Worm (Caenorhabditis elegans): Measurements from ENCODE around the gene B0563.18.
"Not testable (repeated sequence)": the region's sequence is repeated elsewhere in the genome, so short reads cannot be mapped to it uniquely, and the experiment has no call there.

B0563.18 gene

DNA sequence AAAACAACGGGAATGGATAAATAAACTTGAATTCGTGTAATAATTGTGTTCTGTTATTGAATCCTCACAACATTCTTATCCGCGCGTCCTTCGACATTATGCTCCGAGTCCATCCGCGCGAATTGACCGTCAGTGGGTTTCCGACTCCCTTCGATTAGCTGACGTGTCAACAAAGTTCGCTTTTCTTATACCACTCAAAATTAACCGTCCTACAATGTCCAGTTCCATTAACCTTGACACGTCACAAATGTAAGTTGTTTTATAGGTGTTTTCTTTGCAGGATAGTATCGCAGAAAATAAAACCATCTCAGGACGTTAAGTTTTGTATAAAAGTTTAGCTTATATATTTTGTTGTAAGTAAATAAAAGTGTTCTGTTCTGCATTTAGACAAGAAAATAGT lies 31.1 kb downstream of the B0563.18 start, which contains the start of gene crb-3:
TSS of gene crb-3 (plus strand) at position 301 of the 400 bp plus-strand sequence.
- TF ChIP-seq hlh-13 (GFP tag; optimal IDR thresholded peaks at IDR 0.05); rnt-1 (tag; optimal IDR thresholded peaks at IDR 0.05); npax-4 (tag; optimal IDR thresholded peaks at IDR 0.05): not testable (repeated sequence)

- no peak for TF ChIP-seq unc-42 (tag; optimal IDR thresholded peaks at IDR 0.05)
These were observed 32.6 kb downstream of the B0563.18 start for ce11 chrX:9204986-9205385.

ce11 chrX:9206731-9207130 lies 34.4 kb downstream of the B0563.18 start:
- TF ChIP-seq ttx-3 (tag; optimal IDR thresholded peaks at IDR 0.05), result no peak
- no peak for TF ChIP-seq ceh-9 (tag; optimal IDR thresholded peaks at IDR 0.05)
- TF ChIP-seq pax-1 (tag; optimal IDR thresholded peaks at IDR 0.05), result no peak
- TF ChIP-seq tbx-2 (tag; optimal IDR thresholded peaks at IDR 0.05), result no peak
- TF ChIP-seq ceh-14 (tag; optimal IDR thresholded peaks at IDR 0.05), result no peak
- no peak for TF ChIP-seq dmd-4 (tag; optimal IDR thresholded peaks at IDR 0.05; ENCODE audit: borderline replicate concordance)

DNA sequence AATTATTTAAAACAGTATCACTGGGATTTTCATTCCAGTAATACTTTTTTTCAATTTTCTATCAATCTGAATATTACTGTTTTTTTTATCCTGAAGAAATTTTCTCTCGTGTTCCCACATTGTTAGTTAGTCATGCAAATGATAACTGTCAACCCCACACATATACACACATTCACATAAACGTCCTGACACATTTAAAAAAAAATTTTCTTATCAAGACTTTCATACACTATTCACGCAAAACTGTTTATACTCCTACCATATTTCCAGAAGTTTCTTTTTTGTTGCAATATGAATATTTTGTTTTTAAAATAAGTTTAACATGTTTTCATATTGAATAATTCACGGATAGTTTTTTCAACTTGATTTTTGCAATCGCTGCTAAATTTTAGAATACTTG lies 36.1 kb downstream of the B0563.18 start:
- no peak for TF ChIP-seq madf-2 (tag; optimal IDR thresholded peaks at IDR 0.05)
- TF ChIP-seq ceh-6 (GFP tag; optimal IDR thresholded peaks at IDR 0.05), result no peak
- TF ChIP-seq unc-3 (GFP tag; conservative IDR thresholded peaks at IDR 0.05), result no peak
- TF ChIP-seq unc-3 (tag; optimal IDR thresholded peaks at IDR 0.05), result no peak
- no peak for TF ChIP-seq sox-4 (tag; optimal IDR thresholded peaks at IDR 0.05)
- no peak for TF ChIP-seq pha-4 (tag; optimal IDR thresholded peaks at IDR 0.05)
- TF ChIP-seq sox-2 (GFP tag; IDR thresholded peaks at IDR 0.05), result no peak
- no peak for TF ChIP-seq pat-9 (tag; optimal IDR thresholded peaks at IDR 0.05)
- TF ChIP-seq ceh-14 (tag; optimal IDR thresholded peaks at IDR 0.05), result no peak
- no peak for TF ChIP-seq che-1 (tag; optimal IDR thresholded peaks at IDR 0.05)
- no peak for TF ChIP-seq npax-4 (tag; optimal IDR thresholded peaks at IDR 0.05)
- no peak for TF ChIP-seq hlh-6 (tag; optimal IDR thresholded peaks at IDR 0.05)
- TF ChIP-seq ceh-22 (tag; optimal IDR thresholded peaks at IDR 0.05), result no peak
- TF ChIP-seq ceh-2 (tag; optimal IDR thresholded peaks at IDR 0.05), result no peak
- no peak for TF ChIP-seq dmd-4 (tag; optimal IDR thresholded peaks at IDR 0.05; ENCODE audit: borderline replicate concordance)

- no peak for TF ChIP-seq elt-4 (tag; optimal IDR thresholded peaks at IDR 0.05)
- TF ChIP-seq gmeb-2 (tag; optimal IDR thresholded peaks at IDR 0.05), result no peak
- no peak for TF ChIP-seq unc-55 (GFP tag; optimal IDR thresholded peaks at IDR 0.05)
- TF ChIP-seq pqm-1 (tag; optimal IDR thresholded peaks at IDR 0.05), result no peak
- no peak for TF ChIP-seq odd-2 (tag; optimal IDR thresholded peaks at IDR 0.05)
- no peak for TF ChIP-seq ceh-9 (tag; optimal IDR thresholded peaks at IDR 0.05)
- no peak for TF ChIP-seq ets-4 (tag; optimal IDR thresholded peaks at IDR 0.05)
- no peak for TF ChIP-seq elt-2 (tag; optimal IDR thresholded peaks at IDR 0.05)
- TF ChIP-seq ref-2 (tag; optimal IDR thresholded peaks at IDR 0.05), result no peak
- no peak for TF ChIP-seq ceh-48 (tag; optimal IDR thresholded peaks at IDR 0.05)
- TF ChIP-seq dmd-4 (tag; optimal IDR thresholded peaks at IDR 0.05; ENCODE audit: borderline replicate concordance), result no peak
- TF ChIP-seq npax-4 (tag; optimal IDR thresholded peaks at IDR 0.05), result no peak
- TF ChIP-seq fkh-6 (tag; optimal IDR thresholded peaks at IDR 0.05), result no peak
- TF ChIP-seq F13H6.1 (tag; optimal IDR thresholded peaks at IDR 0.05), result no peak
- TF ChIP-seq ceh-18 (tag; optimal IDR thresholded peaks at IDR 0.05), result no peak
- no peak for TF ChIP-seq pax-1 (tag; optimal IDR thresholded peaks at IDR 0.05)
- TF ChIP-seq C08G9.2 (tag; optimal IDR thresholded peaks at IDR 0.05), result no peak
These were observed 36.6 kb downstream of the B0563.18 start for ce11 chrX:9208933-9209332.
